Worm (Caenorhabditis elegans) whole organism, late embryonic: ENCODE data around the gene K03B4.4.

Experiments used
- C08G9.2 ChIP-seq: sonication (generic microtip); optimal IDR thresholded peaks from 2 replicates; lab custom pipeline; 2016; ENCODE audit warnings: mild to moderate bottlenecking, missing genetic modification characterization, moderate library complexity, missing compliant biosample characterization
- K02D7.2 ChIP-seq: sonication (generic microtip); optimal IDR thresholded peaks from 2 replicates; lab custom pipeline; 2017; ENCODE audit warnings: mild to moderate bottlenecking, missing genetic modification characterization, missing compliant biosample characterization
- K09A11.1 ChIP-seq: sonication (generic microtip); optimal IDR thresholded peaks from 2 replicates; lab custom pipeline; 2017; ENCODE audit warnings: antibody characterized with exemption, mild to moderate bottlenecking, missing genetic modification characterization, missing compliant biosample characterization; ENCODE audit not compliant: insufficient read depth
- T23F11.4 ChIP-seq: fragments of 200-800 bp; sonication (Bioruptor generic); optimal IDR thresholded peaks from 2 replicates; lab custom pipeline; 2018; ENCODE audit warnings: mild to moderate bottlenecking, missing genetic modification characterization, missing compliant biosample characterization
- ceh-2 ChIP-seq: sonication (generic microtip); optimal IDR thresholded peaks from 2 replicates; lab custom pipeline; 2016; ENCODE audit warnings: missing genotype, missing genetic modification characterization, missing compliant biosample characterization
- ceh-22 ChIP-seq: sonication (generic microtip); optimal IDR thresholded peaks from 2 replicates; lab custom pipeline; 2017; ENCODE audit warnings: missing biosample characterization, missing genetic modification characterization
- ceh-24 ChIP-seq: sonication (generic microtip); optimal IDR thresholded peaks from 2 replicates; lab custom pipeline; 2016; ENCODE audit warnings: mild to moderate bottlenecking, missing genetic modification characterization, missing compliant biosample characterization
- ceh-31 ChIP-seq: sonication (generic microtip); optimal IDR thresholded peaks from 2 replicates; lab custom pipeline; 2016; ENCODE audit warnings: missing genetic modification characterization, missing compliant biosample characterization
- ceh-34 ChIP-seq: sonication (generic microtip); optimal IDR thresholded peaks from 2 replicates; lab custom pipeline; 2016; ENCODE audit warnings: mild to moderate bottlenecking, missing genetic modification characterization, missing compliant biosample characterization
- ceh-48 ChIP-seq: sonication (generic microtip); optimal IDR thresholded peaks from 2 replicates; lab custom pipeline; 2016; ENCODE audit warnings: missing genetic modification characterization, inconsistent platforms, missing compliant biosample characterization
- ceh-9 ChIP-seq: sonication (generic microtip); optimal IDR thresholded peaks from 2 replicates; lab custom pipeline; 2016; ENCODE audit warnings: mild to moderate bottlenecking, missing genetic modification characterization, inconsistent platforms, missing compliant biosample characterization
- che-1 ChIP-seq: sonication (generic microtip); optimal IDR thresholded peaks from 2 replicates; lab custom pipeline; 2016; ENCODE audit warnings: mild to moderate bottlenecking, missing genetic modification characterization, missing compliant biosample characterization
- elt-2 ChIP-seq: sonication (generic microtip); optimal IDR thresholded peaks from 2 replicates; lab custom pipeline; 2016; ENCODE audit warnings: missing genetic modification reagents, missing genetic modification characterization, missing compliant biosample characterization
- elt-4 ChIP-seq: sonication (generic microtip); optimal IDR thresholded peaks from 2 replicates; lab custom pipeline; 2016; ENCODE audit warnings: missing genetic modification characterization, missing compliant biosample characterization
- ets-4 ChIP-seq: sonication (generic microtip); optimal IDR thresholded peaks from 2 replicates; lab custom pipeline; 2016; ENCODE audit warnings: missing genetic modification characterization, missing compliant biosample characterization
- eyg-1 ChIP-seq: sonication (generic microtip); optimal IDR thresholded peaks from 2 replicates; lab custom pipeline; 2016; ENCODE audit warnings: missing genotype, missing genetic modification characterization, missing compliant biosample characterization
- hlh-30 ChIP-seq: sonication (generic microtip); optimal IDR thresholded peaks from 2 replicates; lab custom pipeline; 2017; ENCODE audit warnings: antibody characterized with exemption, missing genetic modification characterization, missing compliant biosample characterization; ENCODE audit not compliant: insufficient read depth
- hlh-6 ChIP-seq: sonication (generic microtip); optimal IDR thresholded peaks from 2 replicates; lab custom pipeline; 2016; ENCODE audit warnings: missing genotype, missing genetic modification characterization, missing compliant biosample characterization
- hlh-8 ChIP-seq: sonication (generic microtip); optimal IDR thresholded peaks from 2 replicates; lab custom pipeline; 2016; ENCODE audit warnings: missing genotype, missing genetic modification characterization, missing compliant biosample characterization
- lin-11 ChIP-seq: fragments of 200-800 bp; sonication (Bioruptor generic); optimal IDR thresholded peaks from 2 replicates; lab custom pipeline; 2018; ENCODE audit warnings: mild to moderate bottlenecking, missing genetic modification characterization, missing compliant biosample characterization
- mec-3 ChIP-seq: sonication (generic microtip); optimal IDR thresholded peaks from 2 replicates; lab custom pipeline; 2016; ENCODE audit warnings: borderline replicate concordance, missing genetic modification characterization, missing compliant biosample characterization
- odd-2 ChIP-seq: sonication (generic microtip); optimal IDR thresholded peaks from 2 replicates; lab custom pipeline; 2017; ENCODE audit warnings: antibody characterized with exemption, mild to moderate bottlenecking, missing genetic modification characterization, missing compliant biosample characterization
- pag-3 ChIP-seq: sonication (generic microtip); optimal IDR thresholded peaks from 2 replicates; lab custom pipeline; 2016; ENCODE audit warnings: missing compliant biosample characterization, missing genetic modification characterization, borderline replicate concordance
- pax-1 ChIP-seq: fragments of 150-350 bp; optimal IDR thresholded peaks from 2 replicates; lab custom pipeline; 2014; ENCODE audit warnings: missing biosample characterization, missing genetic modification characterization
- pros-1 ChIP-seq: fragments of 150-350 bp; optimal IDR thresholded peaks from 2 replicates; lab custom pipeline; 2014; ENCODE audit warnings: missing biosample characterization, missing genetic modification reagents, missing genetic modification characterization
- rnt-1 ChIP-seq: sonication (generic microtip); optimal IDR thresholded peaks from 2 replicates; lab custom pipeline; 2016; ENCODE audit warnings: missing genetic modification characterization, missing compliant biosample characterization
- sdc-2 ChIP-seq: sonication (generic microtip); optimal IDR thresholded peaks from 2 replicates; lab custom pipeline; 2016; ENCODE audit warnings: missing genotype, missing genetic modification characterization, missing compliant biosample characterization
- sox-4 ChIP-seq: sonication (generic microtip); optimal IDR thresholded peaks from 2 replicates; lab custom pipeline; 2017; ENCODE audit warnings: mild to moderate bottlenecking, missing genetic modification characterization, inconsistent platforms, missing compliant biosample characterization
- syd-9 ChIP-seq: sonication (generic microtip); optimal IDR thresholded peaks from 2 replicates; lab custom pipeline; 2016; ENCODE audit warnings: mild to moderate bottlenecking, missing genetic modification characterization, moderate library complexity, missing compliant biosample characterization
- tbx-7 ChIP-seq: sonication (generic microtip); optimal IDR thresholded peaks from 2 replicates; lab custom pipeline; 2016; ENCODE audit warnings: missing genotype, missing genetic modification characterization, missing compliant biosample characterization
- unc-3 ChIP-seq, 2 experiments: fragments of 200-800 bp in 1 of 2; sonication (Bioruptor generic) in 1 of 2; sonication (generic microtip) in 1 of 2; conservative IDR thresholded peaks in 1 of 2; optimal IDR thresholded peaks in 1 of 2; 2 replicates each; pipeline versions ENCODE4 v1.3.6 to Lab custom; 2016 to 2022; ENCODE audit warnings: missing compliant biosample characterization in 2 of 2, missing genetic modification characterization in 2 of 2, missing genetic modification reagents in 1 of 2
- unc-55 ChIP-seq: sonication (generic microtip); optimal IDR thresholded peaks from 2 replicates; lab custom pipeline; 2017; ENCODE audit warnings: missing biosample characterization, missing genetic modification reagents, missing genetic modification characterization
- unc-86 ChIP-seq: sonication (generic microtip); optimal IDR thresholded peaks from 2 replicates; lab custom pipeline; 2016; ENCODE audit warnings: missing genetic modification characterization, missing compliant biosample characterization
- zip-5 ChIP-seq: sonication (generic microtip); optimal IDR thresholded peaks from 2 replicates; lab custom pipeline; 2016; ENCODE audit warnings: missing genetic modification characterization, missing compliant biosample characterization
- ztf-16 ChIP-seq: sonication (generic microtip); optimal IDR thresholded peaks from 2 replicates; lab custom pipeline; 2017; ENCODE audit warnings: missing genetic modification characterization, missing compliant biosample characterization

K03B4.4 gene

ce11 chrV:4653093-4653492, 28.7 kb upstream of the K03B4.4 start:
- TF ChIP-seq mec-3 (tag; lab: Kevin White, UChicago) (peak; percentile 13), elt-4 (tag; lab: Kevin White, UChicago) (peak; percentile 26), ets-4 (tag; lab: Kevin White, UChicago) (no peak)
- TF ChIP-seq, all 69 proteins: peak for 2

ce11 chrV:4653871-4654605, 27.7 kb upstream of the K03B4.4 start, which contains the start of the genes col-139 and F41F3.1:
TSS of gene col-139 (minus strand) at chrV:4653971.
TSS of gene F41F3.1 (plus strand) at chrV:4654555.
- TF ChIP-seq rnt-1 (tag; lab: Kevin White, UChicago): no peak
- TF ChIP-seq tbx-7 (tag; lab: Kevin White, UChicago): no peak
- TF ChIP-seq K09A11.1 (tag; lab: Kevin White, UChicago): no peak
- no peak for TF ChIP-seq C08G9.2 (tag; lab: Kevin White, UChicago)
- TF ChIP-seq hlh-30 (tag; lab: Kevin White, UChicago): no peak
- TF ChIP-seq hlh-6: no peak
- TF ChIP-seq sox-4 (tag; lab: Kevin White, UChicago): no peak
- TF ChIP-seq, all 69 proteins: peak for 0

DNA sequence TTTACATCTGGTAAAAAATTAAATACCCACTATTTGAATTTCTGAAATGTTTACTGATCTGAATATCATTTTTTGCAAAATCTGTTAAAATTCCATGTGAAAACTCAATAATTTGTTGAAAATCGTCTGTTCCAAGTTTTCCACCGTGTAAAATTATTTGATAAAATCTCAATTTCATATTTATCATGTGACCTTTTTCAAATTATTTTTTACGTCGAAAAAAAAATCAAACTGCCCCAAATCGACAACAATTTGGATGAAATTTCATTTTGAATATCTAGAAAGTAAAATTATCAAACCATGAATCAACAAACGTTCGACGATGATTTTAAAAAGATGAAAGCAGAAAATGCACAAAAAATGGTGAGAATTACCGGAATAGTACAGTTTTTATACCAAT, 26.6 kb upstream of the K03B4.4 start, which contains the start of gene F41F3.9:
TSS of gene F41F3.9 (plus strand) at position 301 of the 400 bp plus-strand sequence.
- no peak for TF ChIP-seq sox-4 (tag; lab: Kevin White, UChicago)
- TF ChIP-seq ets-4 (tag; lab: Kevin White, UChicago): no peak
- TF ChIP-seq unc-3 (GFP tag; conservative IDR thresholded peaks at IDR 0.05; lab: Robert Waterston, UW): no peak
- no peak for TF ChIP-seq unc-3 (tag; optimal IDR thresholded peaks at IDR 0.05; lab: Kevin White, UChicago)
- no peak for TF ChIP-seq ceh-2 (tag; lab: Kevin White, UChicago)
- TF ChIP-seq che-1 (tag; lab: Kevin White, UChicago): no peak
- no peak for TF ChIP-seq pag-3 (tag; lab: Kevin White, UChicago)
- TF ChIP-seq hlh-8 (tag; lab: Kevin White, UChicago): no peak
- TF ChIP-seq K02D7.2: no peak
- TF ChIP-seq T23F11.4 (GFP tag; lab: Kevin White, UChicago): no peak
- no peak for TF ChIP-seq elt-2
- TF ChIP-seq ztf-16: no peak
- TF ChIP-seq ceh-22 (tag; lab: Kevin White, UChicago): no peak
- TF ChIP-seq eyg-1 (tag; lab: Kevin White, UChicago): no peak
- TF ChIP-seq pros-1 (tag; lab: Kevin White, UChicago): no peak

DNA sequence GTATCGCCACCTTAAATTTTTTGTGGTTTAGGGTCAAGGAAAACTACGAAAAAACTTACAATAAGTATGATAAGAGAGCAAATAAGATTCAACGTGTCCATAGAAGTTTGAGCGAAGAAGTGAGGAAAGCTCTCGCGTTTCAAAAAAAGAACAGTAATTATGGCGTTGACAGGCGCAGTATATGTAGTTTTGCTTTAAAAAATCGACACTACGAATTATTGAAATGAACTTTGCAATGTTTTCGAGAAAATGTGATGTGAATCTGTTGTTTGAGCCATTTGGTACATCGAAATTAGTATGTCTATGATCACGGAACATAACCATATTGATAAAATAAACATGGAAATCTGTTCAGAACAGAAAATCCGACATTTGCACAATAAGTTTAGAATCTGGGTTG, 19.4 kb upstream of the K03B4.4 start, which contains the start of gene srx-74:
TSS of gene srx-74 (minus strand) at position 101 of the 400 bp plus-strand sequence.
- TF ChIP-seq lin-11 (tag; lab: Kevin White, UChicago) (no peak), hlh-30 (tag; lab: Kevin White, UChicago) (no peak), elt-4 (tag; lab: Kevin White, UChicago) (no peak), pax-1 (tag; lab: Kevin White, UChicago) (no peak), odd-2 (tag; lab: Kevin White, UChicago) (no peak), sdc-2 (tag; lab: Kevin White, UChicago) (no peak), ceh-34 (tag; lab: Kevin White, UChicago) (no peak), syd-9 (tag; lab: Kevin White, UChicago) (no peak), unc-55 (GFP tag; lab: Kevin White, UChicago) (no peak), che-1 (tag; lab: Kevin White, UChicago) (no peak), pag-3 (tag; lab: Kevin White, UChicago) (no peak), ceh-48 (no peak), ceh-9 (tag; lab: Kevin White, UChicago) (no peak), unc-86 (tag; lab: Kevin White, UChicago) (no peak), ceh-31 (tag; lab: Kevin White, UChicago) (no peak), ceh-24 (no peak), K02D7.2 (no peak), zip-5 (tag; lab: Kevin White, UChicago) (no peak)
